Fruit fly (Drosophila melanogaster) S2 (cell line): Measurements from ENCODE around the gene Hpf1.

Experiments used
- CG8478 ChIP-seq: fragments of >200 bp; optimal IDR thresholded peaks from 2 replicates; lab custom pipeline; 2018
- CTCF ChIP-seq, 2 experiments: fragments of >200 bp; optimal IDR thresholded peaks; 2 replicates each; lab custom pipeline; 2018

Gene Hpf1

dm6 chr3R:5791497-5791896, at the start of gene Hpf1:
TSS of gene Hpf1 (plus strand) at chr3R:5791879.
- no peak for TF ChIP-seq CG8478 (lab: Kevin White, UChicago)
- no peak for TF ChIP-seq CTCF (optimal IDR thresholded peaks at IDR 0.05; lab: Kevin White, UChicago)

DNA sequence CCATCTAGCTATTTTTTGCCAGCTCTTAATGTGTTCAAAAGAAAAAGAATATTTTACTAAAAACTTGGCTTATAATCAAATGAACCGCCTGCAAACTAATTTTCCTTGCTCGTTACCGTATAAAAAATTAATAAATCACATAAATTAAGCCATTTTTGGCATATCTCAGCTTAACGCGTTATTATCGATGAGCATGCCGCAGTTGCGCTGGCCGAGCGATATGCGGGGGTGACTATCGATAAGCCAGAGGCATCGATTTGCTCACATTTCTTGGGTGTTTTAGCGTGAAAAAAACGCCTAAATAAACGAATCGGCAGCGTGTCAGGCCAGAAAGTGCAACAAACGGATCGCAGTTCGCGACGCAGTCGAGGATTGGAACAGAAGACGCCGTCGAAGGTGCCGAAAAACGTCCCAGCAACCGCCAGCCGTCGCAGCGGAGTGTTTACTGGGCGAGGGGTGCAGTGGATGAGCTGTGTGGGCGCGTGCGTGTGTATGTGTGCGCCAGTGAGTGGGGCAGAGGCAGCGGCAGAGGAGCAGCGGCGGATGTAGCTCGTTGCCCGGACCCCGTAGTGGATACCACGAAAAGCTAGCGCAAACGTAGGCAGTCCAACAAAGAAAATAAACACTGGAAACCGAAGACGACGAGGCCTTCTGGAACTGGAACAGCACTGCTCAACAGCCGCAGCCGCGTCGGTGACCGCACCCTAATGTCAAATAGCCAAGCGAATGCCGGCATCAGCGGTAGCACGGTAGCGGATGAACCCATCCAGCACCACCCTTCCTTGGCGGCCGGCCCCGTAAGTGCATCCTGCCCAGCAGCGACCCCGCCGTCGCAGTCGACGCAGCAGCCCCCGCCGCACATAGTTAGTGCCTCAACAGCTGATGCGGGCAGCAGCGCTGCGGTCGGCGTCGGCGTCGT, 49.1 kb upstream of the Hpf1 start, which contains the start of the genes Sym and Madm:
Gene Sym, minus strand, starts transcription at position 199 of the 919 bp plus-strand sequence.
Gene Madm, plus strand, starts transcription at position 233 of the 919 bp plus-strand sequence.
- no peak for TF ChIP-seq CG8478 (lab: Kevin White, UChicago)
- TF ChIP-seq CTCF (optimal IDR thresholded peaks at IDR 0.05; lab: Kevin White, UChicago): no peak

DNA sequence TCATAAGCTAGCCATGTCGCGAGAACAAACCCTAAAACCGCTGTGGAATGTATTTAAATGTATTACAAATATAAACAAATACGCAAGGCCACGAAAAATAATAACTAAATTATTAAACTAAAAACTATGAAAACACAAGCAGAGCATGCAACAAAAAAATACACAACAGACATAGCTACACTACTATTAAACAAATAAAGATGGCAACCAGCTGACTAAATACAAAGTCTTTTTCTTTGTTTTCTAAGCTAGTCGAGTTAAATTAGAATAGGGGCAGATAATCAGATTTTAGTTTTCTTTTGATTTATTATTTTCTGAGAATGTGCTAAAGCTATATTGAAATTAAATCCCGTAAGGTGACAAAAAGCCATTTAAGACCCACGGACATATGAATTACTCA, 45.0 kb upstream of the Hpf1 start:
- TF ChIP-seq CG8478 (lab: Kevin White, UChicago) (no peak), CTCF (optimal IDR thresholded peaks at IDR 0.05; lab: Kevin White, UChicago) (no peak)

dm6 chr3R:5754594-5754993, 37.1 kb upstream of the Hpf1 start, which contains the start of gene Dcps:
TSS of gene Dcps (minus strand) at chr3R:5754774.
- TF ChIP-seq CTCF (optimal IDR thresholded peaks at IDR 0.05; lab: Kevin White, UChicago): no peak

dm6 chr3R:5758624-5759209, 33.0 kb upstream of the Hpf1 start, which contains the start of gene Sec8:
TSS of gene Sec8 (minus strand) at chr3R:5758997.
- TF ChIP-seq CTCF (optimal IDR thresholded peaks at IDR 0.05; lab: Kevin White, UChicago): no peak
- TF ChIP-seq CG8478 (lab: Kevin White, UChicago): no peak

DNA sequence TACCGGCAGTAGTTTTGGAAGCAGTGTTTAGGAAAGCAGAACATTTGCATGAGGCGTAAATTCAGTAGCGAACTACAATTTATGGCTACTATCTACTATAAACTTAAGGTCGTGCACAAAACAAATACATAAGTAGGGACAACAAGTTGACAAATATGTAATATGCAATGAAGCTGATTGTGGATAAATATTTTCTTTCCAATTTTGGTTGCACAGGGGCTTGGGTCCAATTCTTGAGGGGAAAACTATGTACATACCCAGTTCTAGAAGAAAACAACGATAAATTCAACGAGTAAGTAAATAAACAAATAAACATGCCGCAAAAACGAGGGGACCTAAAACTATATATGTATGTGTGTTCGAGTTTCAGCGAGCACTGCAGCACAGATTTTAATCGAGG, 30.7 kb upstream of the Hpf1 start:
- TF ChIP-seq CG8478 (lab: Kevin White, UChicago) (no peak), CTCF (optimal IDR thresholded peaks at IDR 0.05; lab: Kevin White, UChicago) (no peak)

DNA sequence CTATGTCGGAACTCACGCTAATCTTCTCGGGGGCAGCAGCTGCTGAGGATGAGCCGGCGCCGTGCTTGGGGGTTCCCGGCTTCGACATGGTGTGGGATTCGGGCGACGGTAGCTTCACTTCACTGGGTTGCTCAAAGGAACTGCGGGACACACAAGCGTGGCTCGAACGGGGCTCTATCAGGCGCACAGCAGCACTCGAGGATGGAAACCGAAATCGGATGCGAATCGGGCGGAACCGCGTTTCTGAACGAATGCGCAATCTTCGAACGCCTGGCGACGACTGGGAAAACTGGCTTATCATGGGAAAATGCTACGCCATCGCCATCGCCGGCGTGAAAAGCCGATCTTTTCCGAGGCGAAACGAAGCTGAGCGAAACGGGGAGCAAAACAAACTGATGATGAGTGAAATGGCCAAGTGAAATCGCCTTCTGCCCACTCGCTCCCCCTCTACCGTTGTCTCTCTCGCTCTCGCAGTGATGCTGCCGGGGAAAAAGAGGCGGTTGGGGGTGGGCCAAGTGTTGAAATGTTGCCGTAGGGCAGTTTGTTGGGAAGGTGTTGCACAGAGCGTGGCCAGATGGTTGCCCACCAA, 20.0 kb upstream of the Hpf1 start:
- TF ChIP-seq CTCF (optimal IDR thresholded peaks at IDR 0.05; lab: Kevin White, UChicago) (no peak), CG8478 (lab: Kevin White, UChicago) (no peak)

- TF ChIP-seq CTCF (optimal IDR thresholded peaks at IDR 0.05; lab: Kevin White, UChicago): peak; percentile 29 to 47
- TF ChIP-seq CG8478 (lab: Kevin White, UChicago): no peak
Observed at dm6 chr3R:5772433-5772832, 19.2 kb upstream of the Hpf1 start.

dm6 chr3R:5778731-5779593, 12.7 kb upstream of the Hpf1 start, which contains the start of gene jagn:
TSS of gene jagn (plus strand) at chr3R:5779315.
- TF ChIP-seq CG8478 (lab: Kevin White, UChicago) (no peak), CTCF (optimal IDR thresholded peaks at IDR 0.05; lab: Kevin White, UChicago) (peak; percentile 63 to 77)

dm6 chr3R:5780976-5781375, 10.7 kb upstream of the Hpf1 start, which contains the start of gene CG2082:
TSS of gene CG2082 (minus strand) at chr3R:5781076.
- no peak for TF ChIP-seq CG8478 (lab: Kevin White, UChicago)
- TF ChIP-seq CTCF (optimal IDR thresholded peaks at IDR 0.05; lab: Kevin White, UChicago): no peak

DNA sequence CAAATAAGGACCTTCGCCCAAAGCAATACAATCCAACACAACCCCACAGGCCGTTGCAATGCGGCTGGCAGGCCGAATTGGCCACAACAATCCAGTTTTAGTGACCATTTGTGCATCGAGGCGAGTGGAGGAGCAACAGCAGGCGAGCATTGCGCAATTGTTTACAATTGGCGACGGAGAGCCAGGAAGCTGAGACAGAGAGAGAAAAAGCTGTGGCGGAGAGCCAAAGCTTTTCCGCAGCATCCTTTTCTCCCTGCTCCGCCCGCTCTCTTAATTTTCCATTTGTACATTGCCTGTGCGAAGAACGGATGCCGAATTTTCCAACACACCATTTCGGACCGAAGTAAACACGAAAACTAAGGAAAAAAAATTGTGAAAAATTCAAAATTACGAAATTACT, 10.2 kb upstream of the Hpf1 start, which contains the start of gene kat-60L1:
Gene kat-60L1, plus strand, starts transcription at position 301 of the 400 bp plus-strand sequence.
- no peak for TF ChIP-seq CG8478 (lab: Kevin White, UChicago)
- TF ChIP-seq CTCF (optimal IDR thresholded peaks at IDR 0.05; lab: Kevin White, UChicago): no peak

DNA sequence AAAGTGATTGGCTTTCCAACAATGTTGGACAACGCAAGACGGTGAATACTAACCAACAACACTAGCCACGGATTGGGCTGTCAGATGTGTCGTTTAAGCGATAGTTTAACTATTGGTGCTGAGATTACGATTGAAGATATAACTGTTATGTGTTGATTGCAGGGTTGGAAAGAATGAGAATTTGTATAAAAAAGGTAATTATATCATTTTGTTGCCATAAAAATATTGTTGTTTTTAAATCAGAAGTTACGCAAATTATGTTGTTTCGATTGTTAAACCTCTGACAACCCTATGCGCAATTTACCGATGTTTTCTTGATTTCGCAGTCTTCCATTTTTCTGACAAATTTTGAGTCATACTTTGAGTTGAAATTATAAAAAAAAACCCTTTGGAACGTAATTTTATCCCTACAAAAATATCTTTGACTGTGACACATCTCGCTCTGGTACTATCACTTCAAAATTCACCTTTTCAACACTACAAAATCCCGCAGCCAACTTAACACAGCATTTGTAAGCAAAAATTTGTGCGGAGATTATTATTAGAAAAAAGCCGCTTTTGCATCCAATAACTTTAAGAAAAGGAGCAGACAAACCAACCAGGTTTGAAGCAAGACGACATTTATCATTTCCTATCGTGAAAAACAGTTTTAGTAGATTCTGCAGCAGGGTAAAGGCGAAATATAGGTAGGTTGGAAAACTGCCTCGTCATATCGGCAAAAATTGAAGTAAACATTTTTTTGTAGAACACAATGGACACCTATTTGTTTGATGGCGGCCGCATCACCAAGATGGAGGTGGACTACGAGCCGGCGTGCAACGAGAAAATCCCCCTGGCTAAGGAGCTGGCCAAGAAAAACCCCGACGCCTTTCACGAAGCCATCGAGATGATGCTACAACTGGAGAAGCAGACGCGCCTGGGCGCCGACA, 2.4 kb upstream of the Hpf1 start, which contains the start of the genes Hat1 and Rpn5:
Gene Hat1, minus strand, starts transcription at position 360 of the 929 bp plus-strand sequence.
Gene Rpn5, plus strand, starts transcription at position 469 of the 929 bp plus-strand sequence.
- TF ChIP-seq CG8478 (lab: Kevin White, UChicago) (no peak), CTCF (optimal IDR thresholded peaks at IDR 0.05; lab: Kevin White, UChicago) (no peak)
